Worm (Caenorhabditis elegans): Measurements from ENCODE around the gene C46E10.1.

DNA sequence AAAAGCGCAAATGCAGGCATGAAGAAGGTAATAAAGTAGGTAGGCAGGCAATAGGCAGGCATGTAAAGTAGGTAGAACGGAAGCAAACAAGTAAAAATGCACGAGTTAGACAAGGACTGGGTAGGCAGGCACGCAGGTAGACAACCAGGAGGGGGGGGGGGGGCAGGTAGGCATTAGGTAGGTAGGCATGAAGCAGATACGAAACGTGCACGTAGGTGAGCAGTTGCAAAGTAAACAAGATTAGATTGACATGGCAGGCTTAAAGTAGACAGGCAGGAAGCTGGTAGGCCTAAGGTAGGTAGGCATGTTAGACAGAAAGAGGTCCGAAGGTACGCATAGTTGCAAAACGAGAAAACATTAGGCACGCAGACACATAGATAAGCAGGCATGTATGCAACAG, 45.0 kb upstream of the C46E10.1 start:
- no peak for TF ChIP-seq nhr-23 (tag; optimal IDR thresholded peaks at IDR 0.05)
- no peak for TF ChIP-seq fos-1 (tag; optimal IDR thresholded peaks at IDR 0.05)
- TF ChIP-seq nhr-25 (tag; optimal IDR thresholded peaks at IDR 0.05) = no peak
- no peak for TF ChIP-seq nhr-237 (tag; optimal IDR thresholded peaks at IDR 0.05)
- TF ChIP-seq ztf-11 (tag; optimal IDR thresholded peaks at IDR 0.05) = no peak
- no peak for TF ChIP-seq ztf-1 (GFP tag; conservative IDR thresholded peaks at IDR 0.05)
- no peak for TF ChIP-seq lin-11 (tag; optimal IDR thresholded peaks at IDR 0.05)
- no peak for TF ChIP-seq R02D3.7 (tag; optimal IDR thresholded peaks at IDR 0.05)
- TF ChIP-seq lin-39 (tag; optimal IDR thresholded peaks at IDR 0.05) = no peak
- no peak for TF ChIP-seq snpc-4 (tag; optimal IDR thresholded peaks at IDR 0.05)
- no peak for TF ChIP-seq mdl-1 (tag; optimal IDR thresholded peaks at IDR 0.05)
- no peak for TF ChIP-seq nhr-77 (tag; optimal IDR thresholded peaks at IDR 0.05)
- TF ChIP-seq ceh-82 (tag; optimal IDR thresholded peaks at IDR 0.05) = no peak
- no peak for TF ChIP-seq crh-2 (tag; optimal IDR thresholded peaks at IDR 0.05)

Measured in whole organism, L2 larva.